Worm (Caenorhabditis elegans) whole organism, L1 larva: ENCODE results near the gene srbc-32.

Experiments
- ceh-63 ChIP-seq: fragments of 200-800 bp; sonication (Bioruptor generic); optimal IDR thresholded peaks from 2 replicates; lab custom pipeline; 2018; ENCODE audit warnings: mild to moderate bottlenecking, missing genetic modification characterization, missing compliant biosample characterization
- ceh-82 ChIP-seq, 3 experiments: fragments of 150-350 bp in 1 of 3; sonication (generic microtip) in 2 of 3; optimal IDR thresholded peaks; 2 replicates each; lab custom pipeline; 2014 to 2017; ENCODE audit warnings: missing biosample characterization in 3 of 3, missing genetic modification characterization in 3 of 3
- elt-3 ChIP-seq, 6 experiments: fragments of 150-350 bp in 1 of 6; sonication (generic microtip); optimal IDR thresholded peaks; 2 replicates each; lab custom pipeline; 2017 to 2018; ENCODE audit warnings: missing biosample characterization in 6 of 6, missing genetic modification characterization in 6 of 6, inconsistent platforms in 1 of 6
- lin-15B ChIP-seq: fragments of 150-350 bp; sonication (generic microtip); optimal IDR thresholded peaks from 3 replicates; lab custom pipeline; 2014; ENCODE audit warnings: missing biosample characterization, missing genetic modification characterization
- nhr-11 ChIP-seq: fragments of 150-350 bp; optimal IDR thresholded peaks from 2 replicates; lab custom pipeline; 2014; ENCODE audit warnings: missing biosample characterization, missing genetic modification characterization
- snpc-4 ChIP-seq: fragments of 150-350 bp; optimal IDR thresholded peaks from 2 replicates; lab custom pipeline; 2014; ENCODE audit warnings: missing biosample characterization, missing genetic modification characterization
- sox-4 ChIP-seq: sonication (generic microtip); optimal IDR thresholded peaks from 2 replicates; lab custom pipeline; 2016; ENCODE audit warnings: missing genetic modification characterization, missing compliant biosample characterization

ce11 chrV:3451646-3452045 is 35.1 kb downstream of the srbc-32 start:
- no peak for TF ChIP-seq lin-15B (tag; lab: Kevin White, UChicago)
- TF ChIP-seq elt-3 (tag; optimal IDR thresholded peaks at IDR 0.05; lab: Kevin White, UChicago): no peak
- no peak for TF ChIP-seq ceh-82 (tag; optimal IDR thresholded peaks at IDR 0.05; lab: Kevin White, UChicago)
- TF ChIP-seq snpc-4 (tag; lab: Kevin White, UChicago): no peak
- no peak for TF ChIP-seq nhr-11 (tag; lab: Kevin White, UChicago)
- TF ChIP-seq sox-4 (tag; lab: Kevin White, UChicago): no peak
- TF ChIP-seq ceh-63 (GFP tag; lab: Kevin White, UChicago): no peak
